Worm (Caenorhabditis elegans): ENCODE data around the gene C48D5.3.

C48D5.3 gene

ce11 chrIII:3612882-3613479 is 31.4 kb upstream of the C48D5.3 start:
- peak; percentile 88 for TF ChIP-seq nfya-1 (tag; optimal IDR thresholded peaks at IDR 0.05; ENCODE audit: insufficient read depth)
- no peak for TF ChIP-seq nhr-76 (tag; optimal IDR thresholded peaks at IDR 0.05)
- no peak for TF ChIP-seq egl-5 (tag; optimal IDR thresholded peaks at IDR 0.05)

- no peak for TF ChIP-seq unc-39 (tag; optimal IDR thresholded peaks at IDR 0.05)
- TF ChIP-seq nhr-12 (tag; optimal IDR thresholded peaks at IDR 0.05), result no peak
- TF ChIP-seq fkh-10 (GFP tag; optimal IDR thresholded peaks at IDR 0.05), result no peak
- TF ChIP-seq pqm-1 (tag; optimal IDR thresholded peaks at IDR 0.05), result no peak
- TF ChIP-seq eor-1 (tag; optimal IDR thresholded peaks at IDR 0.05), result no peak
- no peak for TF ChIP-seq lsy-12 (tag; optimal IDR thresholded peaks at IDR 0.05)
- no peak for TF ChIP-seq ZK546.5 (tag; optimal IDR thresholded peaks at IDR 0.05)
- no peak for TF ChIP-seq ztf-11 (tag; optimal IDR thresholded peaks at IDR 0.05)
- no peak for TF ChIP-seq lin-39 (tag; optimal IDR thresholded peaks at IDR 0.05)
Measured at ce11 chrIII:3612387-3612786, 30.9 kb upstream of the C48D5.3 start.

DNA sequence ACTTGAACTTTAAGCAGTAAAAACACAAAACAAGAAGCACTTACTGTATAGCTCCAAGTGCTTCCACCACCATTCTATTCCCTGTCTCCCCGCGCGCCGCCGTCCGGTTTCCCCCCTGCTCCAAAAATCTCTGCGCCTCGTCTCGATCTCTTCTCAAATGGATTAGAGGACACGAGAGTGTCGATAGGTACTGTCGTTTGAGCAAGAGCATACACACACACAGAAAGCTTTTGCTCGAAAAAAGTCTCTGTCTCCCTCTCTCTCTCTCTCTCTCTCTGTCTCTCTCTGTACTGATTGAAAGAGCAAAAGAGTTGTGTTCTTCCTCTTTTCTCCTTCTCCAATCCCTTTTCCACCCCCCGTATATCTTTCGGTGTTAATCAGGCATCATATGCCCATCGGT is 24.1 kb upstream of the C48D5.3 start:
- no peak for TF ChIP-seq tbx-2 (tag; optimal IDR thresholded peaks at IDR 0.05)
- TF ChIP-seq pha-4 (tag; optimal IDR thresholded peaks at IDR 0.05), result peak; percentile 33

DNA sequence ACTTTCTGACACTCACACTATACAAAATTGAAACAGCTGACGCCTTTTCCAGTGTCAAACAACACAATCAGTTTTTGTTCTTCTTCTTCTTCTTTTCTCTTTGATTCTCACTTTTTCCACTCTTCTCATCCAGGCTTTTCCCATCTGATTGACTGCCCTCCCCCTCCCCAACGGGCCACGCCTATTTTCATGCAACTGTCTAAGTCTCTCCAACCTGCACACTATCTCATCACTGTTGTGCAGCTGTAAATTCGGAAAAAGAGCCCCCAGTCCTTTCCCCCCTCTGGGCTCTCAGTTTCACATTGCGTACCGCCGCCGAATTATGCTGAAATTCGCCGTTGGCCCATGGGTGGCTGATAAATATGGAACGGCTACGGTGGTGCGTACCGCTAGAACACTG is 19.7 kb upstream of the C48D5.3 start:
- TF ChIP-seq daf-12 (tag; optimal IDR thresholded peaks at IDR 0.05) (no peak), nfya-1 (tag; optimal IDR thresholded peaks at IDR 0.05; ENCODE audit: insufficient read depth) (peak; percentile 15), lin-39 (tag; optimal IDR thresholded peaks at IDR 0.05) (peak; percentile 41)

- TF ChIP-seq nhr-28 (tag; optimal IDR thresholded peaks at IDR 0.05), result no peak
- TF ChIP-seq nfya-1 (tag; optimal IDR thresholded peaks at IDR 0.05; ENCODE audit: insufficient read depth), result peak; percentile 75
Measured at ce11 chrIII:3594681-3595080, 13.1 kb upstream of the C48D5.3 start.

DNA sequence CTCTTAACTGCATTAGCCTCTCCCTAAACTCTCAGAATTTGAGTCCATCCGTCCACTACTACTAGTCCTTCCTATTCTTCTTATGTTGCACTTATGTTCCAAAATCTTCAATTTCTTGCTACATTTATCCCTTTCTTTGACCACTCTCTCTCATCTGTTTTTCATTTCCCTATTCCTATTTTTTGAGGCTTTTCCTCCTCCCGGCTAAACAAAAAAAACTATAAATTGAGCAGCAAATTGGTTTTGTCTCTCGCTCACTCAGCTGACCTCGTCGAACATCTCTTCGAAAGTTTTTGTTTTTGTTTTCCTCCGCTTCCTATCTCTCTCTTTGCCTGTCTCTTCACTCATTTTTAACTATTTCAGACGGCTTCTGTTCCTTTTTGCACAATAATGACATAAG is 8.8 kb upstream of the C48D5.3 start, which contains the start of gene ptp-1:
Gene ptp-1, plus strand, starts transcription at position 358 of the 400 bp plus-strand sequence.
- TF ChIP-seq egl-5 (tag; optimal IDR thresholded peaks at IDR 0.05), result peak; percentile 70
- no peak for TF ChIP-seq snpc-4 (tag; optimal IDR thresholded peaks at IDR 0.05)

DNA sequence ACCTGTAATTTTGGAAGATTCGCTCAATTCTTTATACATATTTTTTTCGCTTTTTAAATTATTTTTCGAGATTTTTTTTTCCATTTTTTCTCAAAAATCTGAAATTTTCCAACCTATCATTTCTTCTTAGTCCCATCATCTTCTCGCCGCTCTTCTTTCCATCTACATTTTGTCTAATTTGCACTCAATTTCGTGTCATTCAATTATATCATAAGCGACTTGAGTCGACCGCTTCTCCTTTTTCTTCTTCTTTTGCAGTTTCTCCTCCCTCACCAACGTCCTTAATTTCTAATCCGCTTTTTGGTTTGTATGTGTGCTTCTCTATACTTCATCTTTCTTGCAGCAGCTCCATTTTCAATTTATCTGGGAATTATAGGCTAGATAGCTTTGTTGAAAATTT is 6.6 kb upstream of the C48D5.3 start:
- TF ChIP-seq R02D3.7 (tag; optimal IDR thresholded peaks at IDR 0.05), result no peak

ce11 chrIII:3583341-3583740 is 1.8 kb upstream of the C48D5.3 start:
- TF ChIP-seq elt-2 (tag; optimal IDR thresholded peaks at IDR 0.05) (no peak), jun-1 (tag; optimal IDR thresholded peaks at IDR 0.05) (no peak), hmg-11 (tag; optimal IDR thresholded peaks at IDR 0.05) (peak; percentile 16), nhr-237 (tag; optimal IDR thresholded peaks at IDR 0.05) (no peak), pha-4 (tag; optimal IDR thresholded peaks at IDR 0.05) (no peak), ztf-4 (tag; optimal IDR thresholded peaks at IDR 0.05) (no peak)

ce11 chrIII:3573281-3573680 is 8.3 kb downstream of the C48D5.3 start, which contains the start of gene nhr-6:
TSS of gene nhr-6 (plus strand) at chrIII:3573581.
- TF ChIP-seq nhr-43 (tag; optimal IDR thresholded peaks at IDR 0.05; ENCODE audit: poor library complexity, severe bottlenecking), result no peak
- no peak for TF ChIP-seq nhr-23 (tag; optimal IDR thresholded peaks at IDR 0.05)
- TF ChIP-seq fos-1 (tag; optimal IDR thresholded peaks at IDR 0.05), result no peak
- no peak for TF ChIP-seq elt-1 (tag; optimal IDR thresholded peaks at IDR 0.05)
- TF ChIP-seq ceh-16 (tag; optimal IDR thresholded peaks at IDR 0.05), result no peak
- TF ChIP-seq unc-62 (GFP tag; optimal IDR thresholded peaks at IDR 0.05), result no peak
- TF ChIP-seq mml-1 (tag; optimal IDR thresholded peaks at IDR 0.05), result no peak
- TF ChIP-seq daf-12 (tag; optimal IDR thresholded peaks at IDR 0.05), result no peak
- no peak for TF ChIP-seq fkh-2 (tag; optimal IDR thresholded peaks at IDR 0.05)
- no peak for TF ChIP-seq egl-5 (tag; optimal IDR thresholded peaks at IDR 0.05)

Data from whole organism, L3 larva.